Fruit fly (Drosophila melanogaster): ENCODE measurements around the gene fzr.

Gene fzr

dm6 chrX:4687778-4688399, 8.6 kb upstream of the fzr start, which contains the start of gene ctp (continued):
- TF ChIP-seq CG2116 (GFP tag; optimal IDR thresholded peaks at IDR 0.05) (peak; percentile 95), vfl (GFP tag; optimal IDR thresholded peaks at IDR 0.05) (peak; percentile 40), Eip74EF (GFP tag; optimal IDR thresholded peaks at IDR 0.05) (no peak), CG2875 (GFP tag; optimal IDR thresholded peaks at IDR 0.05) (no peak), kay (GFP tag; optimal IDR thresholded peaks at IDR 0.05) (no peak), Fer3 (tag; optimal IDR thresholded peaks at IDR 0.05) (peak; percentile 4), CG4854 (GFP tag; optimal IDR thresholded peaks at IDR 0.05) (no peak), Dfd (GFP tag; optimal IDR thresholded peaks at IDR 0.05) (no peak), klu (GFP tag; IDR thresholded peaks at IDR 0.05) (peak; percentile 36; the same call in 1 of the 2 replicates), CG6654 (GFP tag; optimal IDR thresholded peaks at IDR 0.05) (no peak), TFAM (GFP tag; optimal IDR thresholded peaks at IDR 0.05) (no peak), hkb (optimal IDR thresholded peaks at IDR 0.05) (no peak), hkb (GFP tag; IDR thresholded peaks at IDR 0.05) (peak; percentile 44; the same call in 1 of the 2 replicates), CG14965 (GFP tag; optimal IDR thresholded peaks at IDR 0.05; ENCODE audit: borderline replicate concordance) (no peak), unpg (GFP tag; optimal IDR thresholded peaks at IDR 0.05) (peak; percentile 35), E2f1 (GFP tag; IDR thresholded peaks at IDR 0.05) (no peak), Sry-δ (GFP tag; optimal IDR thresholded peaks at IDR 0.05) (peak; percentile 75), cwo (GFP tag; optimal IDR thresholded peaks at IDR 0.05) (no peak), gfzf (GFP tag; optimal IDR thresholded peaks at IDR 0.05) (peak; percentile 33), lbe (GFP tag; optimal IDR thresholded peaks at IDR 0.05) (peak; percentile 21), CG6813 (GFP tag; optimal IDR thresholded peaks at IDR 0.05) (peak; percentile 42), aop (GFP tag; IDR thresholded peaks at IDR 0.05) (no peak), CG5180 (GFP tag; optimal IDR thresholded peaks at IDR 0.05) (peak; percentile 6), Opbp (GFP tag; IDR thresholded peaks at IDR 0.05; ENCODE audit: partially characterized antibody) (peak; percentile 58), CG13624 (GFP tag; optimal IDR thresholded peaks at IDR 0.05) (peak; percentile 51), CG4360 (GFP tag; IDR thresholded peaks at IDR 0.05) (no peak), CG6689 (GFP tag; IDR thresholded peaks at IDR 0.05) (0 out of 2 replicates have a peak, but pooled peaks have one; percentile 15), Oaz (GFP tag; IDR thresholded peaks at IDR 0.05) (no peak), CG34224 (GFP tag; IDR thresholded peaks at IDR 0.05; ENCODE audit: partially characterized antibody) (peak; percentile 69), CG14860 (GFP tag; IDR thresholded peaks at IDR 0.05; ENCODE audit: partially characterized antibody) (peak; percentile 71), eve (GFP tag; optimal IDR thresholded peaks at IDR 0.05) (no peak), Elba2 (GFP tag; optimal IDR thresholded peaks at IDR 0.05) (no peak), CG2202 (tag; optimal IDR thresholded peaks at IDR 0.05) (no peak), zfh1 (GFP tag; IDR thresholded peaks at IDR 0.05) (peak; percentile 38; the same call in 1 of the 3 replicates), corto (GFP tag; optimal IDR thresholded peaks at IDR 0.05) (no peak), ci (GFP tag; IDR thresholded peaks at IDR 0.05) (peak; percentile 69; the same call in 2 of the 3 replicates), mam (GFP tag; optimal IDR thresholded peaks at IDR 0.05) (peak; percentile 53), CG3407 (GFP tag; optimal IDR thresholded peaks at IDR 0.05) (no peak), maf-S (GFP tag; optimal IDR thresholded peaks at IDR 0.05) (peak; percentile 23), cad (GFP tag; optimal IDR thresholded peaks at IDR 0.05) (no peak), MBD-R2 (GFP tag; IDR thresholded peaks at IDR 0.05) (peak; percentile 37; the same call in 1 of the 2 replicates), BEAF-32 (GFP tag; optimal IDR thresholded peaks at IDR 0.05) (peak; percentile 60), bsh (GFP tag; optimal IDR thresholded peaks at IDR 0.05) (peak; percentile 22 to 39), CG6272 (GFP tag; IDR thresholded peaks at IDR 0.05) (0 out of 2 replicates have a peak, but pooled peaks have one; percentile 25), schlank (tag; optimal IDR thresholded peaks at IDR 0.05) (no peak), CG8765 (GFP tag; IDR thresholded peaks at IDR 0.05) (no peak), jumu (GFP tag; optimal IDR thresholded peaks at IDR 0.05) (peak; percentile 70)
